Worm (Caenorhabditis elegans): ENCODE results near the gene math-26.

DNA sequence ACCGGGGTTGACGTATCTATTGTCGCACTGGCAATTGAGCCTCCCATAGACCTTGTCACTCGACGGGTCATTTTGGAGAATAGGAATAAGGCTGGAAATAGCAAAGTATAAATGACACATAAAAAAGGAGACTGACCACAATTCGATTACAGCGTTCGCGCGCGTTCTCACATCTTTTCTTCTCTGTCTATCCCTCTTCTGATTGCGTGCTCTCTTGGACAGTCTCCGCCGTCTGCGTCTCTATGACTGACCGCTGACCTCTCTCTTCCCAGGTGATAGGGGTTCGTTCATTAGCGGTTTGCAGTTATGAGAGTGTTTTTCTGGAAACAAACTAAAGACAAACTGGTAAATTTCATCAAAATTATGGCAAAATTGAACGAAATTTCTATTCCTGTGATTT is 35.1 kb upstream of the math-26 start, which contains the start of gene ceh-83:
- TF ChIP-seq unc-39 (tag; optimal IDR thresholded peaks at IDR 0.05) (no peak), snpc-4 (tag; optimal IDR thresholded peaks at IDR 0.05) (no peak), aly-2 (tag; optimal IDR thresholded peaks at IDR 0.05) (no peak), lin-11 (tag; optimal IDR thresholded peaks at IDR 0.05) (no peak), nhr-6 (tag; optimal IDR thresholded peaks at IDR 0.05) (no peak), lin-39 (tag; optimal IDR thresholded peaks at IDR 0.05) (no peak), nhr-12 (tag; optimal IDR thresholded peaks at IDR 0.05) (no peak), nhr-23 (tag; optimal IDR thresholded peaks at IDR 0.05) (no peak)
